Fruit fly (Drosophila melanogaster): ENCODE data around the gene Srpk79D.

Gene Srpk79D

dm6 chr3L:22267248-22267957, 6.4 kb upstream of the Srpk79D start, which contains the start of gene Csp:
Gene Csp (plus strand): TSS chr3L:22267382.
- TF ChIP-seq esn (GFP tag; optimal IDR thresholded peaks at IDR 0.05) (peak; percentile 39), CG3032 (tag; optimal IDR thresholded peaks at IDR 0.05) (no peak), eg (GFP tag; IDR thresholded peaks at IDR 0.05) (peak; percentile 65; the same call in 2 of the 3 replicates), CG6808 (GFP tag; optimal IDR thresholded peaks at IDR 0.05) (peak; percentile 68), dsx (GFP tag; optimal IDR thresholded peaks at IDR 0.05; ENCODE audit: poor library complexity, severe bottlenecking) (peak; percentile 61), svp (GFP tag) (peak; percentile 67), pdm3 (GFP tag; optimal IDR thresholded peaks at IDR 0.05) (peak; percentile 18), CG32006 (GFP tag; optimal IDR thresholded peaks at IDR 0.05) (peak; percentile 38), achi (GFP tag; optimal IDR thresholded peaks at IDR 0.05) (no peak), dac (GFP tag; optimal IDR thresholded peaks at IDR 0.05) (no peak), fd59A (GFP tag; optimal IDR thresholded peaks at IDR 0.05) (no peak), net (GFP tag; optimal IDR thresholded peaks at IDR 0.05) (peak; percentile 14), CG3919 (GFP tag; optimal IDR thresholded peaks at IDR 0.05) (peak; percentile 52), spab (GFP tag; optimal IDR thresholded peaks at IDR 0.05) (no peak), Smox (GFP tag; optimal IDR thresholded peaks at IDR 0.05) (peak; percentile 7), Lpt (GFP tag; optimal IDR thresholded peaks at IDR 0.05) (no peak), CG10669 (GFP tag; optimal IDR thresholded peaks at IDR 0.05) (no peak), CG31627 (GFP tag; optimal IDR thresholded peaks at IDR 0.05) (peak; percentile 42), CG6792 (GFP tag; optimal IDR thresholded peaks at IDR 0.05) (no peak), Eip93F (GFP tag; optimal IDR thresholded peaks at IDR 0.05) (no peak), CG1621 (tag; optimal IDR thresholded peaks at IDR 0.05) (peak; percentile 26), acj6 (GFP tag; optimal IDR thresholded peaks at IDR 0.05) (no peak), salr (GFP tag; optimal IDR thresholded peaks at IDR 0.05) (no peak), CG11294 (GFP tag; IDR thresholded peaks at IDR 0.05) (no peak), CG8319 (GFP tag; optimal IDR thresholded peaks at IDR 0.05) (no peak), CG9139 (GFP tag; optimal IDR thresholded peaks at IDR 0.05) (no peak), CG16779 (tag; optimal IDR thresholded peaks at IDR 0.05) (peak; percentile 57), Ets96B (tag; optimal IDR thresholded peaks at IDR 0.05) (no peak), CG6276 (GFP tag; optimal IDR thresholded peaks at IDR 0.05) (no peak), Hr4 (GFP tag; optimal IDR thresholded peaks at IDR 0.05) (peak; percentile 10), CG6854 (GFP tag; optimal IDR thresholded peaks at IDR 0.05) (peak; percentile 42), Hr39 (GFP tag; optimal IDR thresholded peaks at IDR 0.05) (peak; percentile 28), CG8119 (GFP tag; IDR thresholded peaks at IDR 0.05) (no peak), CG15336 (GFP tag; IDR thresholded peaks at IDR 0.05) (no peak), CG11902 (GFP tag; optimal IDR thresholded peaks at IDR 0.05) (no peak), Sox102F (GFP tag; optimal IDR thresholded peaks at IDR 0.05) (peak; percentile 17), Hr38 (GFP tag; optimal IDR thresholded peaks at IDR 0.05) (no peak), CG4318 (GFP tag; optimal IDR thresholded peaks at IDR 0.05) (no peak), Ets21C (GFP tag; optimal IDR thresholded peaks at IDR 0.05) (peak; percentile 27), Sox15 (GFP tag; optimal IDR thresholded peaks at IDR 0.05) (no peak), ss (GFP tag; optimal IDR thresholded peaks at IDR 0.05) (peak; percentile 47 to 62), Eip75B (GFP tag; optimal IDR thresholded peaks at IDR 0.05) (peak; percentile 42), OdsH (GFP tag; optimal IDR thresholded peaks at IDR 0.05) (peak; percentile 18), CG11762 (GFP tag; optimal IDR thresholded peaks at IDR 0.05; ENCODE audit: insufficient read depth) (no peak), CG7368 (GFP tag; optimal IDR thresholded peaks at IDR 0.05) (no peak), topi (GFP tag; optimal IDR thresholded peaks at IDR 0.05) (peak; percentile 24), lz (GFP tag; optimal IDR thresholded peaks at IDR 0.05) (peak; percentile 21), Met (GFP tag; optimal IDR thresholded peaks at IDR 0.05) (peak; percentile 46), fd85E (GFP tag; optimal IDR thresholded peaks at IDR 0.05) (no peak), vri (GFP tag; optimal IDR thresholded peaks at IDR 0.05) (no peak), cyc (GFP tag; optimal IDR thresholded peaks at IDR 0.05) (peak; percentile 21)
